Worm (Caenorhabditis elegans): ENCODE data around the gene F14D2.19.
"Not testable (repeated sequence)": the region's sequence is repeated elsewhere in the genome, so short reads cannot be mapped to it uniquely, and the experiment has no call there.

- TF ChIP-seq ztf-23 (GFP tag; IDR thresholded peaks at IDR 0.05); cog-1 (tag; optimal IDR thresholded peaks at IDR 0.05); tab-1 (GFP tag; IDR thresholded peaks at IDR 0.05); flt-1 (GFP tag; IDR thresholded peaks at IDR 0.05); med-1 (GFP tag; optimal IDR thresholded peaks at IDR 0.05; ENCODE audit: insufficient read depth); ztf-29 (GFP tag; IDR thresholded peaks at IDR 0.05); klf-2 (GFP tag; conservative IDR thresholded peaks at IDR 0.05): not testable (repeated sequence)
Observed at ce11 chrII:3290544-3290943, 46.4 kb downstream of the F14D2.19 start, which contains the start of gene F39E9.14.
